Fruit fly (Drosophila melanogaster): ENCODE data around the gene CG14546.

CG14546 gene

DNA sequence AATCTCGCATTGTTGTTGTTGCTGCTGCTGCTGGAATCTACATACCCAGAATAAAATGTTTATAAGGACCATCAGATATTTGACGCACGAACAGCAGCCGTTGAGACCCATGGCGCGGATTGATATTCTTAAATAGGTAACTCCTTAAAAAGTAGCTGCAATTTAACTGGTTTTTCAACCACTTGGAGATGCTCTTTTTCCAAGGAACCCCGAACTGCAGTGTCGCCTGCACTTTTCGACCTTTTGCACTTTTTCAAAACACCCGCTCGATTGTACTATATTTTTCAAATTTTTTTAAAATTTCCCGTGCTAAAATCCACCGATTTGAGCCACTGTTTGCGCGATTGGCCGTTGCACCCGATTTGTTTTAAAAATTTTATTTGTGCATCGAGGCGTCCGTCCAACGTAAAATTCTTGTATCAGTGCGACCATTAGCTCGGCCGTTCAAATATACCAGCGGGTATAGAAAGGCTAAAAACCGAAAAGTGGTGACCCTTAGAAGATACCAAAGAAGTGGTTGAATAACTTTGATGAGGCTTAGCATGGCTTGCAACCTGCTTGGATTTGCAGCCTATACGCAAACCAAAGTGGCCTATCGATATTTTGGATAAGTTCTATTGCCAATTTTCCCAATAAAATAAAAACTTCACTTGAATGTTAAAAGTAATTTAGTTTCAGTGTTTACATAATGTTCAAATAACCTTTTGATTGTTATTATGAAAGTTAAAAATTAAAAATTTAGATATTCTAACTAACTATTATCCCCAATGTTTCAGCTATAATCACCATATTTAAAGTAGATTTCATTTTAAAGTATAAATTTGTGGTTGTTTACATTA, 41.2 kb downstream of the CG14546 start, which contains the start of gene Tsp96F (continued):
- TF ChIP-seq CG1832 (GFP tag; optimal IDR thresholded peaks at IDR 0.05) (no peak), seq (GFP tag; IDR thresholded peaks at IDR 0.05) (0 out of 2 replicates have a peak, but pooled peaks have one; percentile 10), CG16779 (GFP tag; IDR thresholded peaks at IDR 0.05) (no peak), HLH3B (GFP tag; IDR thresholded peaks at IDR 0.05) (no peak), CG6654 (GFP tag; optimal IDR thresholded peaks at IDR 0.05) (no peak), zfh2 (GFP tag; optimal IDR thresholded peaks at IDR 0.05) (no peak), CG12236 (GFP tag; optimal IDR thresholded peaks at IDR 0.05) (no peak), Mes4 (GFP tag; optimal IDR thresholded peaks at IDR 0.05) (peak; percentile 5), HHEX (GFP tag; optimal IDR thresholded peaks at IDR 0.05) (no peak), Xbp1 (GFP tag; optimal IDR thresholded peaks at IDR 0.05) (no peak), maf-S (GFP tag; optimal IDR thresholded peaks at IDR 0.05) (no peak), MTF-1 (GFP tag; optimal IDR thresholded peaks at IDR 0.05; ENCODE audit: borderline replicate concordance) (peak; percentile 42), CG4328 (GFP tag; optimal IDR thresholded peaks at IDR 0.05) (no peak), CG15514 (GFP tag; optimal IDR thresholded peaks at IDR 0.05) (peak; percentile 71), CG15011 (GFP tag; optimal IDR thresholded peaks at IDR 0.05) (no peak), CG10654 (GFP tag; optimal IDR thresholded peaks at IDR 0.05) (no peak), CG31388 (GFP tag; optimal IDR thresholded peaks at IDR 0.05) (no peak), CG13894 (tag; optimal IDR thresholded peaks at IDR 0.05) (no peak), NK7.1 (GFP tag; optimal IDR thresholded peaks at IDR 0.05) (no peak), abd-A (tag; optimal IDR thresholded peaks at IDR 0.05) (no peak), Gsc (GFP tag; IDR thresholded peaks at IDR 0.05) (no peak), pnt (GFP tag; optimal IDR thresholded peaks at IDR 0.05) (no peak), Abd-B (GFP tag; optimal IDR thresholded peaks at IDR 0.05) (peak; percentile 32), Doc3 (GFP tag; IDR thresholded peaks at IDR 0.05; ENCODE audit: partially characterized antibody) (no peak; the same call in 2 of the 3 replicates), CG17912 (GFP tag; optimal IDR thresholded peaks at IDR 0.05) (peak; percentile 6), CG1529 (GFP tag; optimal IDR thresholded peaks at IDR 0.05) (no peak), pita (GFP tag; optimal IDR thresholded peaks at IDR 0.05) (peak; percentile 89), CG13624 (GFP tag; optimal IDR thresholded peaks at IDR 0.05) (no peak), ATbp (GFP tag; optimal IDR thresholded peaks at IDR 0.05) (no peak), danr (GFP tag; IDR thresholded peaks at IDR 0.05) (no peak), CG18011 (GFP tag; optimal IDR thresholded peaks at IDR 0.05) (no peak), CG3847 (GFP tag; IDR thresholded peaks at IDR 0.05) (peak; percentile 38; the same call in 1 of the 2 replicates), disco-r (GFP tag; optimal IDR thresholded peaks at IDR 0.05) (no peak), h (optimal IDR thresholded peaks at IDR 0.05) (no peak), CG3726 (GFP tag; IDR thresholded peaks at IDR 0.05) (no peak), CG12155 (GFP tag; optimal IDR thresholded peaks at IDR 0.05) (no peak), Side (GFP tag; optimal IDR thresholded peaks at IDR 0.05) (no peak), MBD-R2 (GFP tag; IDR thresholded peaks at IDR 0.05) (peak; percentile 54), cwo (GFP tag; optimal IDR thresholded peaks at IDR 0.05) (no peak), CG11398 (GFP tag; optimal IDR thresholded peaks at IDR 0.05) (no peak), Tbp (GFP tag; optimal IDR thresholded peaks at IDR 0.05) (no peak), so (GFP tag; IDR thresholded peaks at IDR 0.05) (peak; percentile 20; the same call in 1 of the 3 replicates), bsh (GFP tag; optimal IDR thresholded peaks at IDR 0.05) (peak in 1 of 2 experiments; percentile 22), Usf (GFP tag; optimal IDR thresholded peaks at IDR 0.05) (no peak), Doc2 (GFP tag; IDR thresholded peaks at IDR 0.05) (no peak), CG31224 (GFP tag; IDR thresholded peaks at IDR 0.05) (no peak), CG1024 (GFP tag; IDR thresholded peaks at IDR 0.05) (no peak), CG7839 (tag; optimal IDR thresholded peaks at IDR 0.05) (no peak), gcm (GFP tag; optimal IDR thresholded peaks at IDR 0.05) (peak; percentile 6), CG34376 (GFP tag; optimal IDR thresholded peaks at IDR 0.05) (peak; percentile 36)

Data from whole organism, embryonic.